Worm (Caenorhabditis elegans) whole organism, L4 larva: Measurements from ENCODE around the gene C05E11.2.

Experiments used
- F26F4.8 ChIP-seq: fragments of 200-800 bp; sonication (Bioruptor generic); conservative IDR thresholded peaks from 2 replicates; pipeline ENCODE4 v1.3.6; 2022; ENCODE audit warnings: missing genetic modification characterization, missing compliant biosample characterization
- F37D6.2 ChIP-seq: sonication (generic microtip); optimal IDR thresholded peaks from 2 replicates; lab custom pipeline; 2016; ENCODE audit warnings: mild to moderate bottlenecking, missing genetic modification characterization, missing compliant biosample characterization
- R02D3.7 ChIP-seq: fragments of 150-350 bp; sonication (generic microtip); optimal IDR thresholded peaks from 3 replicates; lab custom pipeline; 2014; ENCODE audit warnings: missing biosample characterization, missing genetic modification characterization
- Y105C5A.15 ChIP-seq: fragments of 200-800 bp; sonication (Bioruptor generic); IDR thresholded peaks from 2 replicates; pipeline ENCODE4 v1.3.6; 2022; ENCODE audit warnings: missing genetic modification characterization, missing compliant biosample characterization
- Y5F2A.4 ChIP-seq: fragments of 200-800 bp; sonication (Bioruptor generic); optimal IDR thresholded peaks from 2 replicates; lab custom pipeline; 2018; ENCODE audit warnings: mild to moderate bottlenecking, missing genetic modification characterization, missing compliant biosample characterization
- Y75B8A.6 ChIP-seq: fragments of 200-800 bp; sonication (Bioruptor generic); IDR thresholded peaks from 2 replicates; pipeline ENCODE4 v1.3.6; 2022; ENCODE audit warnings: missing genetic modification reagents, missing genetic modification characterization, missing compliant biosample characterization
- ZK337.2 ChIP-seq: fragments of 200-800 bp; sonication (Bioruptor generic); IDR thresholded peaks from 2 replicates; pipeline ENCODE4 v1.3.6; 2022; ENCODE audit warnings: missing genetic modification reagents, missing genetic modification characterization, missing compliant biosample characterization
- aha-1 ChIP-seq: fragments of 150-350 bp; peaks from one replicate; lab custom pipeline; 2014; ENCODE audit warnings: missing biosample characterization, missing genetic modification characterization
- ceh-20 ChIP-seq: fragments of 200-800 bp; sonication (Bioruptor generic); IDR thresholded peaks from 2 replicates; pipeline ENCODE4 v1.3.6; 2022; ENCODE audit warnings: missing genetic modification reagents, missing genetic modification characterization, missing compliant biosample characterization
- ceh-82 ChIP-seq: sonication (generic microtip); optimal IDR thresholded peaks from 2 replicates; lab custom pipeline; 2017; ENCODE audit warnings: missing biosample characterization, missing genetic modification characterization
- ces-1 ChIP-seq: fragments of 150-350 bp; sonication (generic microtip); optimal IDR thresholded peaks from 4 replicates; lab custom pipeline; 2014; ENCODE audit warnings: missing biosample characterization, missing genetic modification reagents, missing genetic modification characterization
- cey-2 ChIP-seq: sonication (generic microtip); optimal IDR thresholded peaks from 3 replicates; lab custom pipeline; 2017; ENCODE audit warnings: missing genetic modification characterization, mild to moderate bottlenecking, missing compliant biosample characterization, antibody characterized with exemption, borderline replicate concordance; ENCODE audit not compliant: insufficient read depth
- ctbp-1 ChIP-seq: fragments of 200-800 bp; sonication (Bioruptor generic); IDR thresholded peaks from 2 replicates; pipeline ENCODE4 v1.3.6; 2022; ENCODE audit warnings: missing genetic modification reagents, missing genetic modification characterization, missing compliant biosample characterization
- daf-16 ChIP-seq, 3 experiments: sonication (generic microtip); optimal IDR thresholded peaks; 2 replicates each; lab custom pipeline; 2016 to 2017; ENCODE audit warnings: missing genetic modification characterization in 3 of 3, missing genetic modification reagents in 3 of 3, mild to moderate bottlenecking in 2 of 3, missing compliant biosample characterization in 2 of 3, missing biosample characterization in 1 of 3, moderate library complexity in 1 of 3
- dpl-1 ChIP-seq: fragments of 150-350 bp; optimal IDR thresholded peaks from 2 replicates; lab custom pipeline; 2014; ENCODE audit warnings: missing biosample characterization, missing genetic modification reagents, missing genetic modification characterization
- dve-1 ChIP-seq: sonication (generic microtip); optimal IDR thresholded peaks from 2 replicates; lab custom pipeline; 2017; ENCODE audit warnings: antibody characterized with exemption, mild to moderate bottlenecking, missing genetic modification characterization, missing compliant biosample characterization; ENCODE audit not compliant: insufficient read depth
- egl-27 ChIP-seq: sonication (generic microtip); optimal IDR thresholded peaks from 3 replicates; lab custom pipeline; 2017; ENCODE audit warnings: missing biosample characterization, missing genetic modification reagents, missing genetic modification characterization
- egl-43 ChIP-seq: fragments of 200-800 bp; sonication (Bioruptor generic); IDR thresholded peaks from 2 replicates; pipeline ENCODE4 v1.3.6; 2022; ENCODE audit warnings: missing genetic modification reagents, missing genetic modification characterization, missing compliant biosample characterization
- fkh-10 ChIP-seq: fragments of 150-350 bp; optimal IDR thresholded peaks from 2 replicates; lab custom pipeline; 2014; ENCODE audit warnings: missing biosample characterization, missing genetic modification reagents, missing genetic modification characterization
- hif-1 ChIP-seq, 2 experiments: sonication (generic microtip); optimal IDR thresholded peaks; 2 replicates each; lab custom pipeline; 2016 to 2017; ENCODE audit warnings: missing compliant biosample characterization in 2 of 2, missing genetic modification characterization in 2 of 2, missing genetic modification reagents in 2 of 2, missing genotype in 2 of 2, mild to moderate bottlenecking in 1 of 2
- hlh-11 ChIP-seq: fragments of 200-800 bp; sonication (Bioruptor generic); optimal IDR thresholded peaks from 2 replicates; lab custom pipeline; 2018; ENCODE audit warnings: mild to moderate bottlenecking, missing genetic modification characterization, missing compliant biosample characterization
- hlh-30 ChIP-seq: sonication (generic microtip); optimal IDR thresholded peaks from 2 replicates; lab custom pipeline; 2017; ENCODE audit warnings: antibody characterized with exemption, mild to moderate bottlenecking, missing genetic modification characterization, missing compliant biosample characterization; ENCODE audit not compliant: insufficient read depth
- lim-7 ChIP-seq: fragments of 200-800 bp; sonication (Bioruptor generic); IDR thresholded peaks from 2 replicates; pipeline ENCODE4 v1.3.6; 2022; ENCODE audit warnings: missing genetic modification characterization, missing compliant biosample characterization
- lin-39 ChIP-seq: fragments of 150-350 bp; optimal IDR thresholded peaks from 2 replicates; lab custom pipeline; 2014; ENCODE audit warnings: missing biosample characterization, missing genetic modification reagents, missing genetic modification characterization
- nhr-11 ChIP-seq: fragments of 150-350 bp; optimal IDR thresholded peaks from 2 replicates; lab custom pipeline; 2014; ENCODE audit warnings: missing biosample characterization, missing genetic modification characterization
- nhr-111 ChIP-seq: fragments of 200-800 bp; sonication (Bioruptor generic); optimal IDR thresholded peaks from 2 replicates; lab custom pipeline; 2018; ENCODE audit warnings: mild to moderate bottlenecking, missing genetic modification characterization, missing compliant biosample characterization
- nhr-25 ChIP-seq: sonication (generic microtip); optimal IDR thresholded peaks from 2 replicates; lab custom pipeline; 2017; ENCODE audit warnings: missing genetic modification characterization, mild to moderate bottlenecking, missing compliant biosample characterization, antibody characterized with exemption, moderate library complexity, borderline replicate concordance; ENCODE audit not compliant: insufficient read depth
- nhr-41 ChIP-seq: fragments of 200-800 bp; sonication (Bioruptor generic); IDR thresholded peaks from 2 replicates; pipeline ENCODE4 v1.3.6; 2022; ENCODE audit warnings: missing genetic modification reagents, missing genetic modification characterization, missing compliant biosample characterization
- nhr-6 ChIP-seq: fragments of 150-350 bp; optimal IDR thresholded peaks from 2 replicates; lab custom pipeline; 2014; ENCODE audit warnings: missing biosample characterization, missing genetic modification characterization
- php-3 ChIP-seq: fragments of 200-800 bp; sonication (Bioruptor generic); IDR thresholded peaks from 2 replicates; pipeline ENCODE4 v1.3.6; 2022; ENCODE audit warnings: missing genetic modification reagents, missing genetic modification characterization, missing compliant biosample characterization
- pqm-1 ChIP-seq: sonication (generic microtip); optimal IDR thresholded peaks from 2 replicates; lab custom pipeline; 2017; ENCODE audit warnings: missing biosample characterization, missing genetic modification characterization
- saeg-2 ChIP-seq: fragments of 200-800 bp; sonication (Bioruptor generic); IDR thresholded peaks from 2 replicates; pipeline ENCODE4 v1.3.6; 2022; ENCODE audit warnings: missing genetic modification reagents, missing genetic modification characterization, missing compliant biosample characterization
- skn-1 ChIP-seq: fragments of 150-350 bp; optimal IDR thresholded peaks from 2 replicates; lab custom pipeline; 2014; ENCODE audit warnings: missing biosample characterization, missing genetic modification characterization
- spr-3 ChIP-seq: fragments of 200-800 bp; sonication (Bioruptor generic); optimal IDR thresholded peaks from 2 replicates; lab custom pipeline; 2018; ENCODE audit warnings: mild to moderate bottlenecking, missing genetic modification characterization, missing compliant biosample characterization
- unc-62 ChIP-seq, 3 experiments: fragments of 150-350 bp in 1 of 3; sonication (generic microtip); optimal IDR thresholded peaks in 2 of 3; peaks in 1 of 3; 1 replicate in 1 of 3; 2 replicates in 2 of 3; lab custom pipeline; 2014 to 2017; ENCODE audit warnings: missing biosample characterization in 3 of 3, missing genetic modification characterization in 3 of 3, missing genetic modification reagents in 3 of 3, missing genotype in 1 of 3
- vab-7 ChIP-seq: fragments of 200-800 bp; sonication (Bioruptor generic); IDR thresholded peaks from 2 replicates; pipeline ENCODE4 v1.3.6; 2022; ENCODE audit warnings: missing genetic modification reagents, missing genetic modification characterization, missing compliant biosample characterization
- zag-1 ChIP-seq: fragments of 150-350 bp; optimal IDR thresholded peaks from 2 replicates; lab custom pipeline; 2014; ENCODE audit warnings: missing biosample characterization, missing genetic modification characterization
- zip-2 ChIP-seq: fragments of 150-350 bp; optimal IDR thresholded peaks from 2 replicates; lab custom pipeline; 2014; ENCODE audit warnings: missing biosample characterization, missing genetic modification characterization
- ztf-11 ChIP-seq: fragments of 150-350 bp; optimal IDR thresholded peaks from 2 replicates; lab custom pipeline; 2014; ENCODE audit warnings: missing biosample characterization, missing genetic modification characterization
- ztf-7 ChIP-seq: fragments of 150-350 bp; optimal IDR thresholded peaks from 2 replicates; lab custom pipeline; 2014; ENCODE audit warnings: missing biosample characterization, missing genetic modification characterization

The C05E11.2 gene

DNA sequence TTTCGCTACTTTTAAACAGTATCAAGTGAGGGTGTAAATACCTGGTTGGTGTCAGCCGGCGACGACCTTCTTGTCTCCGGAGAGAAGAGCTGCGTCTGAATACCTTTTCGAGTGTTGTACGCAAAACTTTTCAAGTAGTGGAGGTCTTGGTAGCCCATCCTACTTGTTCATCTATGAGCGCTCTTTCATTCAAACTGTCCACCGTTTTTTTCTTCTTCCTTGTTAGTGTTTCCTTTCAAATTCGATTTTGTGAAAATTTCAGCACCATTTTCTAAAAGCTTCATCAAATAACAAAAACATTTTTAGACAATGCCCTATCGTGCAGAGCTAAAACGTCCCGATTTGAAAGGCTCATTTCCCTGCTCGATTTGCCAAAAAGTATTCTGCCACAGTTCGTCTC is 32.3 kb upstream of the C05E11.2 start, which contains the start of gene ham-2:
ham-2 (plus strand) TSS at position 301 of the 400 bp plus-strand sequence.
- TF ChIP-seq hif-1 (tag; optimal IDR thresholded peaks at IDR 0.05; lab: Kevin White, UChicago), result no peak
- TF ChIP-seq saeg-2 (GFP tag; lab: Robert Waterston, UW), result no peak
- no peak for TF ChIP-seq lin-39 (tag; lab: Kevin White, UChicago)
- TF ChIP-seq cey-2 (tag; lab: Kevin White, UChicago), result no peak
- TF ChIP-seq unc-62 (GFP tag; optimal IDR thresholded peaks at IDR 0.05 in 1 of 2; lab: Kevin White, UChicago), result peak in 1 of 2 experiments; percentile 79
- TF ChIP-seq unc-62 (tag; optimal IDR thresholded peaks at IDR 0.05; lab: Kevin White, UChicago), result no peak

DNA sequence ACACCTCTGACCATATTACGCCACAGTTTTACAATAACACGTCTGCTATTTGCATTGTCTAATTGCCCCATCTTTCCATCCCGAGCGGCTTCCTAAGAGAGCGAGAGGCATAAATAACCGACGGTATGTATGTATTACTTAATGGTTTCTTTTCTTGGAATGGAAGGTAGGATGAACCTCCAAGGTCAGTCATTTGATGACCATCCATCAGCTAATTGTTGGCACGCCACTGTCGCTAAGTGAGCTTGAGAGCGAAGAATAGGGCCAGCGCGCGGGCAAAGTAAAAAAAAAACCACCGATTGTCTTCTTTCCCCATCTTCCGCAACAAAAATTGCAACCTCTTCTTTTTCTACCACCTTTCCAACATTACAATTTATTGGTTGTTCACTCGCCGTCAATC is 30.7 kb upstream of the C05E11.2 start:
- TF ChIP-seq zag-1 (tag; lab: Kevin White, UChicago) (no peak), nhr-25 (tag; lab: Kevin White, UChicago) (peak; percentile 11), Y105C5A.15 (GFP tag; lab: Robert Waterston, UW) (no peak), egl-43 (peak; percentile 40; the same call in 1 of the 2 replicates), cey-2 (tag; lab: Kevin White, UChicago) (no peak)

DNA sequence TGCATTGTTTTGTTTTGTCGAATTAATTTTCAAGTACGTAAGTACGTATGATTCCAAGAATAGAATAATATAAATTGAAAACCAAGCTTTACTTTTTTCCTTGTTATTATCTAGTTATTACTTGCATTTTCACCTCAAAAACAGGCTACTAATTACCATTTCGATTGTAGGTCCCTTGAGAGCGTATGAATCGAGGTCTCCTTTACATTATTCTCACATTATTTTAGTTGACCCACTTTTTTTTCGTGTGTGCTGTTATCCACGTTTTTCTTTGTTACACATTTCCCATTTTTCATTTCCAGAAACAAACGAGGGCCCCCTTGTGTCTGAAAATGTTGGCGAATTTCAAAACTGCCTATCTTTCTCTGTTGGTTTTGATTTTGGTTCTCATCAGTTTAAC is 24.9 kb upstream of the C05E11.2 start, which contains the start of gene C05E11.6:
C05E11.6 (plus strand) TSS at position 301 of the 400 bp plus-strand sequence.
- TF ChIP-seq F26F4.8 (GFP tag; lab: Robert Waterston, UW) (no peak), nhr-11 (tag; lab: Kevin White, UChicago) (no peak), skn-1 (tag; lab: Kevin White, UChicago) (no peak), hif-1 (tag; optimal IDR thresholded peaks at IDR 0.05; lab: Kevin White, UChicago) (no peak), php-3 (no peak), nhr-41 (no peak), fkh-10 (GFP tag; lab: Kevin White, UChicago) (no peak), R02D3.7 (tag; lab: Kevin White, UChicago) (no peak), spr-3 (GFP tag; lab: Kevin White, UChicago) (no peak)

DNA sequence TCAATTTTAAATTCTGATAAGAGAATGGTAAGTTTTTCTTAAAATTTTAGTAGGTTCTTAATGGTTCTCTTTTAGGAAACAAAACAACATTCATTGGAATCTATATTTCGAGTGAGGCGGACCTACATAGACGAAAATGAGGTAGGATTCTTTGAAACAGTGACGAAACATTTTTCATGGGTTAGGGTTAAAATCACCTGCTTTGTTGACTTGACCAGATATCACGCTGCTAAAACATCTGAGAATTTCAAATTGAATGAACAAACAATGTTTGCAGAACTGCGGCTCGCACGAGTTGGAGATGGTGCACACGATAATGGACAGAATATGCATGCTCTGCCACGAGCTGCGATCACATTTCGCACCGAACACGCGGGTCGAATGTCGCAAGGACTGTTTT is 24.4 kb upstream of the C05E11.2 start:
- no peak for TF ChIP-seq nhr-6 (tag; lab: Kevin White, UChicago)
- TF ChIP-seq nhr-11 (tag; lab: Kevin White, UChicago), result no peak
- TF ChIP-seq unc-62 (GFP tag; optimal IDR thresholded peaks at IDR 0.05 in 1 of 2; lab: Kevin White, UChicago), result peak in 1 of 2 experiments; percentile 57
- TF ChIP-seq unc-62 (tag; optimal IDR thresholded peaks at IDR 0.05; lab: Kevin White, UChicago), result no peak
- peak; percentile 29 for TF ChIP-seq hlh-30 (tag; lab: Kevin White, UChicago)
- TF ChIP-seq F37D6.2, result no peak
- peak; percentile 78 for TF ChIP-seq aha-1 (tag; lab: Kevin White, UChicago)

ce11 chrX:4564717-4565316 is 21.9 kb upstream of the C05E11.2 start, which contains the start of gene amt-4:
TSS of gene amt-4 (plus strand) at chrX:4565302.
- TF ChIP-seq ZK337.2 (no peak), ztf-11 (no peak), zip-2 (no peak), pqm-1 (tag; lab: Kevin White, UChicago) (peak; percentile 92), egl-27 (tag; lab: Kevin White, UChicago) (no peak), Y75B8A.6 (GFP tag; lab: Robert Waterston, UW) (no peak), ztf-7 (no peak), egl-43 (no peak), daf-16 (GFP tag; optimal IDR thresholded peaks at IDR 0.05; lab: Kevin White, UChicago) (no peak), daf-16 (tag; optimal IDR thresholded peaks at IDR 0.05; lab: Kevin White, UChicago) (peak; percentile 88), ceh-20 (GFP tag; lab: Robert Waterston, UW) (no peak), Y5F2A.4 (GFP tag; lab: Kevin White, UChicago) (no peak), skn-1 (tag; lab: Kevin White, UChicago) (no peak), vab-7 (no peak), spr-3 (GFP tag; lab: Kevin White, UChicago) (no peak), lim-7 (GFP tag; lab: Robert Waterston, UW) (no peak), ceh-82 (tag; lab: Kevin White, UChicago) (no peak), hlh-11 (tag; lab: Kevin White, UChicago) (peak; percentile 85), nhr-111 (GFP tag; lab: Kevin White, UChicago) (no peak), ctbp-1 (GFP tag; lab: Robert Waterston, UW) (no peak), zag-1 (tag; lab: Kevin White, UChicago) (no peak), ces-1 (GFP tag; lab: Kevin White, UChicago) (no peak), dpl-1 (no peak), dve-1 (peak; percentile 83), saeg-2 (GFP tag; lab: Robert Waterston, UW) (no peak)
